Worm (Caenorhabditis elegans) whole organism, late embryonic: Measurements from ENCODE around the gene C27D8.4.

ENCODE experiments used
- C38D4.7 ChIP-seq: fragments of 200-800 bp; sonication (Bioruptor generic); optimal IDR thresholded peaks from 2 replicates; lab custom pipeline; 2018; ENCODE audit warnings: mild to moderate bottlenecking, missing genetic modification characterization, moderate library complexity, missing compliant biosample characterization
- F13H6.1 ChIP-seq: sonication (generic microtip); optimal IDR thresholded peaks from 2 replicates; lab custom pipeline; 2016; ENCODE audit warnings: missing genetic modification characterization, missing compliant biosample characterization
- K02D7.2 ChIP-seq: sonication (generic microtip); optimal IDR thresholded peaks from 2 replicates; lab custom pipeline; 2017; ENCODE audit warnings: mild to moderate bottlenecking, missing genetic modification characterization, missing compliant biosample characterization
- K09A11.1 ChIP-seq: sonication (generic microtip); optimal IDR thresholded peaks from 2 replicates; lab custom pipeline; 2017; ENCODE audit warnings: antibody characterized with exemption, mild to moderate bottlenecking, missing genetic modification characterization, missing compliant biosample characterization; ENCODE audit not compliant: insufficient read depth
- T23F11.4 ChIP-seq: fragments of 200-800 bp; sonication (Bioruptor generic); optimal IDR thresholded peaks from 2 replicates; lab custom pipeline; 2018; ENCODE audit warnings: mild to moderate bottlenecking, missing genetic modification characterization, missing compliant biosample characterization
- Y22D7AL.16 ChIP-seq: sonication (generic microtip); optimal IDR thresholded peaks from 2 replicates; lab custom pipeline; 2016; ENCODE audit warnings: missing genetic modification characterization, missing compliant biosample characterization
- ahr-1 ChIP-seq: sonication (generic microtip); optimal IDR thresholded peaks from 2 replicates; lab custom pipeline; 2016; ENCODE audit warnings: missing genetic modification characterization, missing compliant biosample characterization
- ama-1 ChIP-seq: fragments of 150-350 bp; optimal IDR thresholded peaks from 2 replicates; lab custom pipeline; 2014
- ceh-14 ChIP-seq: sonication (generic microtip); optimal IDR thresholded peaks from 2 replicates; lab custom pipeline; 2016; ENCODE audit warnings: missing genotype, missing genetic modification characterization, missing compliant biosample characterization
- ceh-22 ChIP-seq: sonication (generic microtip); optimal IDR thresholded peaks from 2 replicates; lab custom pipeline; 2017; ENCODE audit warnings: missing biosample characterization, missing genetic modification characterization
- ceh-24 ChIP-seq: sonication (generic microtip); optimal IDR thresholded peaks from 2 replicates; lab custom pipeline; 2016; ENCODE audit warnings: mild to moderate bottlenecking, missing genetic modification characterization, missing compliant biosample characterization
- ceh-31 ChIP-seq: sonication (generic microtip); optimal IDR thresholded peaks from 2 replicates; lab custom pipeline; 2016; ENCODE audit warnings: missing genetic modification characterization, missing compliant biosample characterization
- ceh-34 ChIP-seq: sonication (generic microtip); optimal IDR thresholded peaks from 2 replicates; lab custom pipeline; 2016; ENCODE audit warnings: mild to moderate bottlenecking, missing genetic modification characterization, missing compliant biosample characterization
- ceh-9 ChIP-seq: sonication (generic microtip); optimal IDR thresholded peaks from 2 replicates; lab custom pipeline; 2016; ENCODE audit warnings: mild to moderate bottlenecking, missing genetic modification characterization, inconsistent platforms, missing compliant biosample characterization
- dmd-4 ChIP-seq: sonication (generic microtip); optimal IDR thresholded peaks from 2 replicates; lab custom pipeline; 2016; ENCODE audit warnings: borderline replicate concordance, missing genetic modification characterization, missing compliant biosample characterization
- dve-1 ChIP-seq: sonication (generic microtip); optimal IDR thresholded peaks from 2 replicates; lab custom pipeline; 2017; ENCODE audit warnings: antibody characterized with exemption, mild to moderate bottlenecking, missing genetic modification characterization, missing compliant biosample characterization
- elt-2 ChIP-seq: sonication (generic microtip); optimal IDR thresholded peaks from 2 replicates; lab custom pipeline; 2016; ENCODE audit warnings: missing genetic modification reagents, missing genetic modification characterization, missing compliant biosample characterization
- elt-4 ChIP-seq: sonication (generic microtip); optimal IDR thresholded peaks from 2 replicates; lab custom pipeline; 2016; ENCODE audit warnings: missing genetic modification characterization, missing compliant biosample characterization
- eyg-1 ChIP-seq: sonication (generic microtip); optimal IDR thresholded peaks from 2 replicates; lab custom pipeline; 2016; ENCODE audit warnings: missing genotype, missing genetic modification characterization, missing compliant biosample characterization
- fax-1 ChIP-seq: sonication (generic microtip); optimal IDR thresholded peaks from 2 replicates; lab custom pipeline; 2016; ENCODE audit warnings: missing genotype, missing genetic modification characterization, missing compliant biosample characterization
- fkh-6 ChIP-seq: sonication (generic microtip); optimal IDR thresholded peaks from 2 replicates; lab custom pipeline; 2016; ENCODE audit warnings: missing genetic modification characterization, missing compliant biosample characterization
- hlh-15 ChIP-seq: sonication (generic microtip); optimal IDR thresholded peaks from 2 replicates; lab custom pipeline; 2016; ENCODE audit warnings: missing genetic modification characterization, missing compliant biosample characterization
- hlh-30 ChIP-seq: sonication (generic microtip); optimal IDR thresholded peaks from 2 replicates; lab custom pipeline; 2017; ENCODE audit warnings: antibody characterized with exemption, missing genetic modification characterization, missing compliant biosample characterization; ENCODE audit not compliant: insufficient read depth
- hlh-6 ChIP-seq: sonication (generic microtip); optimal IDR thresholded peaks from 2 replicates; lab custom pipeline; 2016; ENCODE audit warnings: missing genotype, missing genetic modification characterization, missing compliant biosample characterization
- hlh-8 ChIP-seq: sonication (generic microtip); optimal IDR thresholded peaks from 2 replicates; lab custom pipeline; 2016; ENCODE audit warnings: missing genotype, missing genetic modification characterization, missing compliant biosample characterization
- lin-11 ChIP-seq: fragments of 200-800 bp; sonication (Bioruptor generic); optimal IDR thresholded peaks from 2 replicates; lab custom pipeline; 2018; ENCODE audit warnings: mild to moderate bottlenecking, missing genetic modification characterization, missing compliant biosample characterization
- madf-2 ChIP-seq: sonication (generic microtip); optimal IDR thresholded peaks from 2 replicates; lab custom pipeline; 2017; ENCODE audit warnings: missing genetic modification characterization, missing compliant biosample characterization
- nfya-1 ChIP-seq: sonication (generic microtip); optimal IDR thresholded peaks from 2 replicates; lab custom pipeline; 2017; ENCODE audit warnings: missing genetic modification characterization, mild to moderate bottlenecking, missing compliant biosample characterization, antibody characterized with exemption, moderate library complexity
- pha-2 ChIP-seq: sonication (generic microtip); optimal IDR thresholded peaks from 2 replicates; lab custom pipeline; 2017; ENCODE audit warnings: mild to moderate bottlenecking, missing genetic modification characterization, missing compliant biosample characterization
- pha-4 ChIP-seq: fragments of 150-350 bp; optimal IDR thresholded peaks from 2 replicates; lab custom pipeline; 2018; ENCODE audit warnings: missing biosample characterization, missing genetic modification reagents, missing genetic modification characterization
- ref-2 ChIP-seq: sonication (generic microtip); optimal IDR thresholded peaks from 2 replicates; lab custom pipeline; 2016; ENCODE audit warnings: missing genetic modification characterization, missing compliant biosample characterization
- rnt-1 ChIP-seq: sonication (generic microtip); optimal IDR thresholded peaks from 2 replicates; lab custom pipeline; 2016; ENCODE audit warnings: missing genetic modification characterization, missing compliant biosample characterization
- sox-2 ChIP-seq: fragments of 200-800 bp; sonication (Bioruptor generic); IDR thresholded peaks from 2 replicates; pipeline ENCODE4 v1.3.6; 2022; ENCODE audit warnings: missing genetic modification reagents, missing genetic modification characterization, missing compliant biosample characterization
- sox-4 ChIP-seq: sonication (generic microtip); optimal IDR thresholded peaks from 2 replicates; lab custom pipeline; 2017; ENCODE audit warnings: mild to moderate bottlenecking, missing genetic modification characterization, inconsistent platforms, missing compliant biosample characterization
- tbx-2 ChIP-seq: sonication (generic microtip); optimal IDR thresholded peaks from 2 replicates; lab custom pipeline; 2016; ENCODE audit warnings: missing genetic modification characterization, missing compliant biosample characterization
- tbx-7 ChIP-seq: sonication (generic microtip); optimal IDR thresholded peaks from 2 replicates; lab custom pipeline; 2016; ENCODE audit warnings: missing genotype, missing genetic modification characterization, missing compliant biosample characterization
- unc-42 ChIP-seq: sonication (generic microtip); optimal IDR thresholded peaks from 2 replicates; lab custom pipeline; 2016; ENCODE audit warnings: missing genotype, missing genetic modification characterization, missing compliant biosample characterization
- unc-55 ChIP-seq: sonication (generic microtip); optimal IDR thresholded peaks from 2 replicates; lab custom pipeline; 2017; ENCODE audit warnings: missing biosample characterization, missing genetic modification reagents, missing genetic modification characterization
- unc-86 ChIP-seq: sonication (generic microtip); optimal IDR thresholded peaks from 2 replicates; lab custom pipeline; 2016; ENCODE audit warnings: missing genetic modification characterization, missing compliant biosample characterization

C27D8.4 gene

ce11 chrIV:12715947-12716382, 12.1 kb downstream of the C27D8.4 start:
- TF ChIP-seq Y22D7AL.16 (tag; lab: Kevin White, UChicago) (no peak), elt-2 (peak; percentile 43), hlh-30 (tag; lab: Kevin White, UChicago) (peak; percentile 51)

ce11 chrIV:12717531-12717930, 13.6 kb downstream of the C27D8.4 start, which contains the start of gene C27D8.1:
Gene C27D8.1, plus strand, starts transcription at chrIV:12717831.
- TF ChIP-seq dve-1 (tag; lab: Kevin White, UChicago) = no peak
- no peak for TF ChIP-seq elt-2
- no peak for TF ChIP-seq tbx-2 (tag; lab: Kevin White, UChicago)
- no peak for TF ChIP-seq unc-55 (GFP tag; lab: Kevin White, UChicago)
- no peak for TF ChIP-seq K02D7.2
- TF ChIP-seq fax-1 = no peak
- no peak for TF ChIP-seq dmd-4 (tag; lab: Kevin White, UChicago)
- TF ChIP-seq sox-2 (GFP tag; lab: Robert Waterston, UW) = no peak
- no peak for TF ChIP-seq elt-4 (tag; lab: Kevin White, UChicago)
- TF ChIP-seq ceh-22 = no peak
- TF ChIP-seq pha-4 (tag; lab: Kevin White, UChicago) = no peak
- no peak for TF ChIP-seq hlh-15 (tag; lab: Kevin White, UChicago)
- TF ChIP-seq unc-42 (tag; lab: Kevin White, UChicago) = no peak
- no peak for TF ChIP-seq rnt-1 (tag; lab: Kevin White, UChicago)

- no peak for TF ChIP-seq ceh-9 (tag; lab: Kevin White, UChicago)
- no peak for TF ChIP-seq ceh-34 (tag; lab: Kevin White, UChicago)
- no peak for TF ChIP-seq F13H6.1 (tag; lab: Kevin White, UChicago)
- no peak for TF ChIP-seq K09A11.1 (tag; lab: Kevin White, UChicago)
- TF ChIP-seq lin-11 (tag; lab: Kevin White, UChicago) = no peak
- no peak for TF ChIP-seq C38D4.7 (GFP tag; lab: Kevin White, UChicago)
- no peak for TF ChIP-seq ceh-24
- TF ChIP-seq fkh-6 = no peak
- TF ChIP-seq tbx-7 (tag; lab: Kevin White, UChicago) = no peak
- no peak for TF ChIP-seq ama-1 (lab: Kevin White, UChicago)
- TF ChIP-seq ahr-1 (tag; lab: Kevin White, UChicago) = no peak
- no peak for TF ChIP-seq elt-4 (tag; lab: Kevin White, UChicago)
- no peak for TF ChIP-seq hlh-8
- TF ChIP-seq madf-2 (tag; lab: Kevin White, UChicago) = no peak
- no peak for TF ChIP-seq hlh-30 (tag; lab: Kevin White, UChicago)
These were observed 15.8 kb downstream of the C27D8.4 start, which contains the start of gene idpp-7 for ce11 chrIV:12719664-12720063. Gene idpp-7, plus strand, starts transcription at chrIV:12719964.

- TF ChIP-seq hlh-30 (tag; lab: Kevin White, UChicago) (no peak), ceh-31 (tag; lab: Kevin White, UChicago) (no peak), Y22D7AL.16 (tag; lab: Kevin White, UChicago) (no peak), nfya-1 (tag; lab: Kevin White, UChicago) (no peak), ref-2 (no peak), sox-4 (tag; lab: Kevin White, UChicago) (no peak), dmd-4 (tag; lab: Kevin White, UChicago) (no peak), ama-1 (lab: Kevin White, UChicago) (no peak), hlh-6 (tag; lab: Kevin White, UChicago) (no peak), T23F11.4 (no peak), unc-86 (no peak), eyg-1 (tag; lab: Kevin White, UChicago) (no peak), pha-2 (tag; lab: Kevin White, UChicago) (no peak), ceh-14 (no peak), fkh-6 (no peak), pha-4 (tag; lab: Kevin White, UChicago) (no peak), hlh-8 (no peak)
- TF ChIP-seq, all 69 proteins: peak for 0
These were observed 17.2 kb downstream of the C27D8.4 start, which contains the start of gene T23F6.2 for ce11 chrIV:12721106-12721505. Gene T23F6.2, plus strand, starts transcription at chrIV:12721356.
